Fruit fly (Drosophila melanogaster): ENCODE measurements around the gene Eig71Ee.

DNA sequence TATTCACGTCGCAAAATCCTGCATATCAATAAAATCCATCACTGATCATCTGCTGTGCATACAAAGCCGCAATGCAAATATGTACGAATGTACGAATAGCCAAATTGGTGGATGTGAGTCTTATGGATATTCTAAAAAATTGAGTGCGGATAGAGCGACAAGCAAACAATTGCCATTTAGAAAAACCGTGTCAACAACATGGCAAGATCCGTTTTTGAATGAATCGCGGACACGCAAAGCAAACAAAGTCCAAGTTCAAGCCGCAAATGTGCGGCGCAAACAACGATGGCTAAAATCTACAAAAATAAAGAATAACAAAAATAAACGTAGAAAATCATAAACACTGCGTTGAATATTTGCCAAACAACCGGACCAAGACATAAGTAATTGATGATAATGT, 33.7 kb upstream of the Eig71Ee start:
- TF ChIP-seq pan (optimal IDR thresholded peaks at IDR 0.05) (no peak), Dll (optimal IDR thresholded peaks at IDR 0.05) (no peak), EcR (GFP tag; optimal IDR thresholded peaks at IDR 0.05) (no peak), CG8478 (optimal IDR thresholded peaks at IDR 0.05) (no peak)

Measured in whole organism.